Worm (Caenorhabditis elegans): Measurements from ENCODE around the gene K08E7.4.

DNA sequence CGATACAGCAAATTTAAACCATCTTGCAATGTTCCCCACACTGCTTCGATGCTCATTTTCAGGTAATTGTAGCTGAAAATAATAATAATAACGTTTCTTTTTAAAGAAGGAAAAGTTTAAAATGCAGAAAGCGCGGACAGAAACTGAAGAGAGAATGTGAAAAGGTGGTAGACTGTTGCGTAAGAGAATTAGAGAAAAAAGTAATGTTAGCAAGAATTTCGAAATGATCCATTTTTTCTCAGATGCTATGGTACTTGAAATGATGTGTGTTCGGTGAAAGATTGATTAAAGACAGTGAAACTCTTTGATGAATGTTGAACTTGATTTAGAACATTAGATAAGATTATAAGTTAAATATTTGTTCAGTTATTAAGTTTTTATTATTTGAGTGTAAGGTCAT is 19.4 kb upstream of the K08E7.4 start, which contains the start of gene cul-6:
- TF ChIP-seq dao-5 (tag; optimal IDR thresholded peaks at IDR 0.05) (no peak), him-1 (tag; optimal IDR thresholded peaks at IDR 0.05) (no peak)

Data from whole organism, L4/young adult.